Worm (Caenorhabditis elegans) whole organism, L1 larva: ENCODE results near the gene C14A4.12.
A peak's percentile ranks its signal among the peaks of the same experiment; 100 is the strongest.

Experiments
- C04F5.9 ChIP-seq: sonication (generic microtip); optimal IDR thresholded peaks from 2 replicates; lab custom pipeline; 2016; ENCODE audit warnings: missing genetic modification characterization, missing compliant biosample characterization
- C34B4.2 ChIP-seq: sonication (generic microtip); optimal IDR thresholded peaks from 2 replicates; lab custom pipeline; 2017; ENCODE audit warnings: mild to moderate bottlenecking, missing genetic modification characterization, missing compliant biosample characterization
- F16B12.6 ChIP-seq: fragments of 150-350 bp; optimal IDR thresholded peaks from 2 replicates; lab custom pipeline; 2014; ENCODE audit warnings: missing biosample characterization, missing genetic modification characterization
- Y116A8C.19 ChIP-seq: sonication (generic microtip); optimal IDR thresholded peaks from 2 replicates; lab custom pipeline; 2016; ENCODE audit warnings: missing compliant biosample characterization, missing genetic modification characterization, borderline replicate concordance
- aha-1 ChIP-seq: fragments of 150-350 bp; optimal IDR thresholded peaks from 2 replicates; lab custom pipeline; 2014; ENCODE audit warnings: missing biosample characterization, missing genetic modification characterization
- aly-2 ChIP-seq: fragments of 150-350 bp; optimal IDR thresholded peaks from 2 replicates; lab custom pipeline; 2014; ENCODE audit warnings: missing biosample characterization, missing genetic modification characterization
- ama-1 ChIP-seq: fragments of 150-350 bp; optimal IDR thresholded peaks from 2 replicates; lab custom pipeline; 2014
- blmp-1 ChIP-seq: fragments of 150-350 bp; optimal IDR thresholded peaks from 2 replicates; lab custom pipeline; 2014; ENCODE audit warnings: missing biosample characterization, missing genetic modification characterization
- ceh-63 ChIP-seq: fragments of 200-800 bp; sonication (Bioruptor generic); optimal IDR thresholded peaks from 2 replicates; lab custom pipeline; 2018; ENCODE audit warnings: mild to moderate bottlenecking, missing genetic modification characterization, missing compliant biosample characterization
- ceh-82 ChIP-seq, 3 experiments: fragments of 150-350 bp in 1 of 3; sonication (generic microtip) in 2 of 3; optimal IDR thresholded peaks; 2 replicates each; lab custom pipeline; 2014 to 2017; ENCODE audit warnings: missing biosample characterization in 3 of 3, missing genetic modification characterization in 3 of 3
- ceh-88 ChIP-seq: fragments of 200-800 bp; sonication (Bioruptor generic); IDR thresholded peaks from 2 replicates; pipeline ENCODE4 v1.3.6; 2022; ENCODE audit warnings: missing genetic modification characterization, missing compliant biosample characterization
- ceh-90 ChIP-seq: sonication (generic microtip); optimal IDR thresholded peaks from 2 replicates; lab custom pipeline; 2016; ENCODE audit warnings: missing genetic modification characterization, missing compliant biosample characterization
- ces-1 ChIP-seq: fragments of 150-350 bp; optimal IDR thresholded peaks from 2 replicates; lab custom pipeline; 2014; ENCODE audit warnings: missing biosample characterization, missing genetic modification reagents, missing genetic modification characterization
- dsc-1 ChIP-seq: sonication (generic microtip); optimal IDR thresholded peaks from 2 replicates; lab custom pipeline; 2016; ENCODE audit warnings: mild to moderate bottlenecking, missing genetic modification characterization, missing compliant biosample characterization
- efl-1 ChIP-seq, 4 experiments: fragments of 150-350 bp; optimal IDR thresholded peaks in 3 of 4; peaks in 1 of 4; 1 replicate in 1 of 4; 2 replicates in 3 of 4; lab custom pipeline; 2014; ENCODE audit warnings: missing biosample characterization in 2 of 4, missing genetic modification characterization in 2 of 4, missing genetic modification reagents in 2 of 4
- egl-13 ChIP-seq: sonication (generic microtip); optimal IDR thresholded peaks from 2 replicates; lab custom pipeline; 2016; ENCODE audit warnings: missing genotype, missing genetic modification reagents, missing genetic modification characterization, missing compliant biosample characterization
- elt-2 ChIP-seq: sonication (generic microtip); optimal IDR thresholded peaks from 2 replicates; lab custom pipeline; 2016; ENCODE audit warnings: missing genetic modification characterization, mild to moderate bottlenecking, inconsistent platforms, missing compliant biosample characterization, missing genetic modification reagents
- ets-5 ChIP-seq: fragments of 200-800 bp; sonication (Bioruptor generic); IDR thresholded peaks from 2 replicates; pipeline ENCODE4 v1.3.6; 2022; ENCODE audit warnings: missing genetic modification characterization, missing compliant biosample characterization
- fos-1 ChIP-seq: fragments of 150-350 bp; optimal IDR thresholded peaks from 2 replicates; lab custom pipeline; 2014; ENCODE audit warnings: missing biosample characterization, missing genetic modification characterization
- grh-1 ChIP-seq: fragments of 200-800 bp; sonication (Bioruptor generic); IDR thresholded peaks from 2 replicates; pipeline ENCODE4 v1.3.6; 2022; ENCODE audit warnings: missing genetic modification reagents, missing genetic modification characterization, missing compliant biosample characterization
- hlh-17 ChIP-seq: fragments of 200-800 bp; sonication (Bioruptor generic); optimal IDR thresholded peaks from 2 replicates; lab custom pipeline; 2018; ENCODE audit warnings: missing genetic modification characterization, mild to moderate bottlenecking, missing compliant biosample characterization, moderate library complexity, borderline replicate concordance
- hpl-2 ChIP-seq: fragments of 150-350 bp; optimal IDR thresholded peaks from 2 replicates; lab custom pipeline; 2014; ENCODE audit warnings: missing biosample characterization, missing genetic modification reagents, missing genetic modification characterization
- irx-1 ChIP-seq: sonication (generic microtip); optimal IDR thresholded peaks from 2 replicates; lab custom pipeline; 2016; ENCODE audit warnings: missing genetic modification characterization, missing compliant biosample characterization
- jun-1 ChIP-seq: fragments of 150-350 bp; optimal IDR thresholded peaks from 2 replicates; lab custom pipeline; 2014; ENCODE audit warnings: missing biosample characterization, missing genetic modification reagents, missing genetic modification characterization
- lin-14 ChIP-seq: fragments of 200-800 bp; sonication (Bioruptor generic); optimal IDR thresholded peaks from 2 replicates; lab custom pipeline; 2018; ENCODE audit warnings: mild to moderate bottlenecking, missing genetic modification characterization, moderate library complexity, missing compliant biosample characterization
- lin-35 ChIP-seq, 2 experiments: fragments of 150-350 bp; optimal IDR thresholded peaks; 2 replicates each; lab custom pipeline; 2014; ENCODE audit warnings: missing biosample characterization in 2 of 2, missing genetic modification characterization in 2 of 2, missing genetic modification reagents in 2 of 2
- lin-39 ChIP-seq: fragments of 150-350 bp; optimal IDR thresholded peaks from 2 replicates; lab custom pipeline; 2014; ENCODE audit warnings: missing biosample characterization, missing genetic modification reagents, missing genetic modification characterization
- lsy-2 ChIP-seq, 2 experiments: fragments of 150-350 bp; optimal IDR thresholded peaks; 2 replicates each; lab custom pipeline; 2014; ENCODE audit warnings: missing biosample characterization in 2 of 2, missing genetic modification characterization in 2 of 2
- mab-9 ChIP-seq: fragments of 200-800 bp; sonication (Bioruptor generic); IDR thresholded peaks from 2 replicates; pipeline ENCODE4 v1.3.6; 2022; ENCODE audit warnings: missing genetic modification reagents, missing genetic modification characterization, missing compliant biosample characterization
- mdl-1 ChIP-seq, 2 experiments: fragments of 150-350 bp; optimal IDR thresholded peaks; 2 replicates each; lab custom pipeline; 2014 to 2017; ENCODE audit warnings: missing biosample characterization in 2 of 2, missing genetic modification characterization in 2 of 2, inconsistent platforms in 1 of 2
- nhr-11 ChIP-seq: fragments of 150-350 bp; optimal IDR thresholded peaks from 2 replicates; lab custom pipeline; 2014; ENCODE audit warnings: missing biosample characterization, missing genetic modification characterization
- nhr-19 ChIP-seq: fragments of 200-800 bp; sonication (Bioruptor generic); conservative IDR thresholded peaks from 2 replicates; pipeline ENCODE4 v1.3.6; 2022; ENCODE audit warnings: missing genetic modification characterization, missing compliant biosample characterization
- nhr-28 ChIP-seq: fragments of 150-350 bp; optimal IDR thresholded peaks from 2 replicates; lab custom pipeline; 2014; ENCODE audit warnings: missing biosample characterization, missing genetic modification characterization
- nhr-71 ChIP-seq: sonication (generic microtip); optimal IDR thresholded peaks from 2 replicates; lab custom pipeline; 2016; ENCODE audit warnings: mild to moderate bottlenecking, missing genetic modification characterization, moderate library complexity, missing compliant biosample characterization
- nhr-84 ChIP-seq: sonication (generic microtip); optimal IDR thresholded peaks from 2 replicates; lab custom pipeline; 2017; ENCODE audit warnings: missing biosample characterization, missing genetic modification characterization
- pag-3 ChIP-seq: sonication (generic microtip); optimal IDR thresholded peaks from 2 replicates; lab custom pipeline; 2017; ENCODE audit warnings: missing genetic modification characterization, mild to moderate bottlenecking, missing compliant biosample characterization, antibody characterized with exemption, borderline replicate concordance; ENCODE audit not compliant: insufficient read depth
- pax-3 ChIP-seq: fragments of 200-800 bp; sonication (Bioruptor generic); optimal IDR thresholded peaks from 2 replicates; lab custom pipeline; 2018; ENCODE audit warnings: mild to moderate bottlenecking, missing genetic modification characterization, moderate library complexity, missing compliant biosample characterization
- rnt-1 ChIP-seq: sonication (generic microtip); optimal IDR thresholded peaks from 2 replicates; lab custom pipeline; 2016; ENCODE audit warnings: mild to moderate bottlenecking, missing genetic modification characterization, moderate library complexity, missing compliant biosample characterization
- skn-1 ChIP-seq: fragments of 150-350 bp; optimal IDR thresholded peaks from 2 replicates; lab custom pipeline; 2014; ENCODE audit warnings: missing biosample characterization, missing genetic modification characterization
- snpc-4 ChIP-seq: fragments of 150-350 bp; optimal IDR thresholded peaks from 2 replicates; lab custom pipeline; 2014; ENCODE audit warnings: missing biosample characterization, missing genetic modification characterization
- snu-23 ChIP-seq: sonication (generic microtip); optimal IDR thresholded peaks from 2 replicates; lab custom pipeline; 2016; ENCODE audit warnings: missing genetic modification characterization, missing compliant biosample characterization
- sup-37 ChIP-seq: fragments of 200-800 bp; sonication (Bioruptor generic); optimal IDR thresholded peaks from 2 replicates; lab custom pipeline; 2018; ENCODE audit warnings: mild to moderate bottlenecking, missing genetic modification characterization, missing compliant biosample characterization
- tbx-2 ChIP-seq: sonication (generic microtip); optimal IDR thresholded peaks from 2 replicates; lab custom pipeline; 2016; ENCODE audit warnings: missing genetic modification characterization, missing compliant biosample characterization
- unc-30 ChIP-seq: sonication (generic microtip); optimal IDR thresholded peaks from 2 replicates; lab custom pipeline; 2017; ENCODE audit warnings: missing biosample characterization, missing genetic modification characterization
- unc-98 ChIP-seq: fragments of 200-800 bp; sonication (Bioruptor generic); IDR thresholded peaks from 2 replicates; pipeline ENCODE4 v1.3.6; 2022; ENCODE audit warnings: missing genetic modification characterization, missing compliant biosample characterization
- zip-4 ChIP-seq: fragments of 200-800 bp; sonication (Bioruptor generic); optimal IDR thresholded peaks from 2 replicates; lab custom pipeline; 2018; ENCODE audit warnings: mild to moderate bottlenecking, missing genetic modification characterization, moderate library complexity, missing compliant biosample characterization
- ztf-11 ChIP-seq, 2 experiments: sonication (generic microtip); optimal IDR thresholded peaks; 2 replicates each; lab custom pipeline; 2016 to 2017; ENCODE audit warnings: missing genetic modification characterization in 2 of 2, missing biosample characterization in 1 of 2, missing compliant biosample characterization in 1 of 2

C14A4.12 gene

ce11 chrII:10566458-10566857 is 46.4 kb upstream of the C14A4.12 start:
- no peak for TF ChIP-seq mdl-1 (tag; optimal IDR thresholded peaks at IDR 0.05; lab: Kevin White, UChicago)
- peak; percentile 30 for TF ChIP-seq lin-14

ce11 chrII:10569498-10569897 is 43.3 kb upstream of the C14A4.12 start:
- TF ChIP-seq snu-23 (GFP tag; lab: Kevin White, UChicago) (no peak), aly-2 (tag; lab: Kevin White, UChicago) (no peak), unc-30 (tag; lab: Kevin White, UChicago) (no peak), lin-14 (peak; percentile 79), ceh-82 (tag; optimal IDR thresholded peaks at IDR 0.05; lab: Kevin White, UChicago) (no peak), aha-1 (tag; lab: Kevin White, UChicago) (no peak), snpc-4 (tag; lab: Kevin White, UChicago) (no peak), lsy-2 (tag; optimal IDR thresholded peaks at IDR 0.05; lab: Kevin White, UChicago) (peak in 1 of 2 experiments; percentile 13), nhr-28 (no peak), pag-3 (tag; lab: Kevin White, UChicago) (peak; percentile 86), tbx-2 (no peak), ets-5 (GFP tag; lab: Robert Waterston, UW) (no peak), ama-1 (lab: Kevin White, UChicago) (no peak), zip-4 (GFP tag; lab: Kevin White, UChicago) (no peak), pax-3 (no peak), dsc-1 (tag; lab: Kevin White, UChicago) (no peak), hpl-2 (GFP tag; lab: Kevin White, UChicago) (no peak), unc-98 (GFP tag; lab: Robert Waterston, UW) (no peak), C04F5.9 (tag; lab: Kevin White, UChicago) (no peak), jun-1 (tag; lab: Kevin White, UChicago) (no peak), mab-9 (GFP tag; lab: Robert Waterston, UW) (no peak), grh-1 (no peak), elt-2 (tag; lab: Kevin White, UChicago) (no peak), C34B4.2 (no peak), lin-35 (GFP tag; optimal IDR thresholded peaks at IDR 0.05; lab: Kevin White, UChicago) (no peak), nhr-84 (tag; lab: Kevin White, UChicago) (no peak), rnt-1 (tag; lab: Kevin White, UChicago) (peak; percentile 44), efl-1 (optimal IDR thresholded peaks at IDR 0.05; lab: Kevin White, UChicago) (peak in 1 of 2 experiments; percentile 3), efl-1 (GFP tag; optimal IDR thresholded peaks at IDR 0.05 in 1 of 2; lab: Kevin White, UChicago) (no peak), fos-1 (tag; lab: Kevin White, UChicago) (no peak), F16B12.6 (tag; lab: Kevin White, UChicago) (no peak), hlh-17 (no peak), egl-13 (tag; lab: Kevin White, UChicago) (no peak), ces-1 (GFP tag; lab: Kevin White, UChicago) (no peak), ceh-63 (GFP tag; lab: Kevin White, UChicago) (no peak), lin-39 (tag; lab: Kevin White, UChicago) (no peak), nhr-71 (tag; lab: Kevin White, UChicago) (peak; percentile 43), nhr-19 (GFP tag; lab: Robert Waterston, UW) (no peak), skn-1 (tag; lab: Kevin White, UChicago) (no peak), sup-37 (GFP tag; lab: Kevin White, UChicago) (no peak), ztf-11 (tag; optimal IDR thresholded peaks at IDR 0.05; lab: Kevin White, UChicago) (no peak), irx-1 (tag; lab: Kevin White, UChicago) (no peak), nhr-11 (tag; lab: Kevin White, UChicago) (no peak), blmp-1 (tag; lab: Kevin White, UChicago) (no peak), Y116A8C.19 (no peak), ceh-90 (tag; lab: Kevin White, UChicago) (no peak), ceh-88 (GFP tag; lab: Robert Waterston, UW) (no peak)
